Fruit fly (Drosophila melanogaster) whole organism, wandering third instar larva: ENCODE measurements around the gene CG4942.
A peak's percentile ranks its signal among the peaks of the same experiment; 100 is the strongest.

Source experiments
- Abd-B ChIP-seq: fragments of >200 bp; optimal IDR thresholded peaks from 2 replicates; lab custom pipeline; 2017; ENCODE audit warnings: missing biosample characterization, missing genetic modification characterization
- CG9705 ChIP-seq: fragments of 200-800 bp; sonication (Bioruptor generic); optimal IDR thresholded peaks from 2 replicates; lab custom pipeline; 2018; ENCODE audit warnings: missing biosample characterization, mild to moderate bottlenecking, missing genetic modification characterization
- Dfd ChIP-seq: fragments of >200 bp; optimal IDR thresholded peaks from 2 replicates; lab custom pipeline; 2017; ENCODE audit warnings: missing biosample characterization, missing genetic modification characterization
- Dif ChIP-seq: fragments of 200-275, 200-300 bp; sonication (Bioruptor generic); optimal IDR thresholded peaks from 2 replicates; lab custom pipeline; 2018; ENCODE audit warnings: missing biosample characterization, missing genetic modification characterization; ENCODE audit not compliant: partially characterized antibody
- GATAd ChIP-seq: sonication (Bioruptor generic); optimal IDR thresholded peaks from 2 replicates; lab custom pipeline; 2016; ENCODE audit warnings: missing biosample characterization, missing genetic modification characterization
- HLH106 ChIP-seq: fragments of 200-800 bp; optimal IDR thresholded peaks from 3 replicates; lab custom pipeline; 2019; ENCODE audit warnings: missing biosample characterization, mild to moderate bottlenecking, missing genetic modification characterization, moderate library complexity
- Hnf4 ChIP-seq: fragments of 200-800 bp; sonication (Bioruptor generic); optimal IDR thresholded peaks from 2 replicates; lab custom pipeline; 2016; ENCODE audit warnings: missing biosample characterization, mild to moderate bottlenecking, missing genetic modification characterization
- Jra ChIP-seq: sonication (Bioruptor generic); optimal IDR thresholded peaks from 2 replicates; lab custom pipeline; 2016; ENCODE audit warnings: missing biosample characterization, missing genetic modification characterization
- Mio ChIP-seq: sonication (Bioruptor generic); optimal IDR thresholded peaks from 2 replicates; lab custom pipeline; 2016; ENCODE audit warnings: missing biosample characterization, missing genetic modification characterization
- N ChIP-seq: fragments of >200 bp; optimal IDR thresholded peaks from 2 replicates; lab custom pipeline; 2018; ENCODE audit warnings: missing biosample characterization, missing external identifiers, missing genetic modification characterization
- OdsH ChIP-seq: fragments of 200-800 bp; sonication (Bioruptor generic); optimal IDR thresholded peaks from 2 replicates; lab custom pipeline; 2016; ENCODE audit warnings: missing biosample characterization, mild to moderate bottlenecking, missing genetic modification characterization
- Rel ChIP-seq, 2 experiments: fragments of 200-800 bp; sonication (Bioruptor generic) in 1 of 2; optimal IDR thresholded peaks; 2 replicates in 1 of 2; 3 replicates in 1 of 2; lab custom pipeline; 2016 to 2019; ENCODE audit warnings: mild to moderate bottlenecking in 2 of 2, missing biosample characterization in 2 of 2, missing genetic modification characterization in 2 of 2, moderate library complexity in 1 of 2
- brk ChIP-seq: fragments of 200-800 bp; sonication (Bioruptor generic); optimal IDR thresholded peaks from 2 replicates; lab custom pipeline; 2016; ENCODE audit warnings: missing biosample characterization, mild to moderate bottlenecking, missing genetic modification characterization
- dl ChIP-seq, 2 experiments: fragments of 175-275, 200-275 bp in 1 of 2; fragments of 200-275 bp in 1 of 2; sonication (Bioruptor generic); optimal IDR thresholded peaks; lab custom pipeline; 2018; ENCODE audit warnings: mild to moderate bottlenecking in 2 of 2, missing biosample characterization in 2 of 2, missing genetic modification characterization in 2 of 2, moderate library complexity in 2 of 2; ENCODE audit not compliant: partially characterized antibody in 2 of 2, insufficient read depth in 1 of 2
- dmrt93B ChIP-seq: fragments of 200-800 bp; sonication (Bioruptor generic); optimal IDR thresholded peaks from 2 replicates; lab custom pipeline; 2018; ENCODE audit warnings: missing biosample characterization, mild to moderate bottlenecking, missing genetic modification characterization
- dsf ChIP-seq: sonication (Bioruptor generic); optimal IDR thresholded peaks from 2 replicates; lab custom pipeline; 2016; ENCODE audit warnings: missing biosample characterization, missing genetic modification characterization, borderline replicate concordance
- foxo ChIP-seq, 2 experiments: fragments of 200-800 bp; sonication (Bioruptor generic); optimal IDR thresholded peaks; 2 replicates in 1 of 2; 3 replicates in 1 of 2; lab custom pipeline; 2016 to 2017; ENCODE audit warnings: missing biosample characterization in 2 of 2, missing genetic modification characterization in 2 of 2
- h ChIP-seq: fragments of 200-800 bp; sonication (Bioruptor generic); optimal IDR thresholded peaks from 3 replicates; lab custom pipeline; 2016; ENCODE audit warnings: missing biosample characterization, mild to moderate bottlenecking, missing genetic modification characterization
- jim ChIP-seq: fragments of 175-275, 200-325 bp; sonication (Bioruptor generic); optimal IDR thresholded peaks from 2 replicates; lab custom pipeline; 2016; ENCODE audit warnings: missing biosample characterization, mild to moderate bottlenecking, missing genetic modification characterization
- lola ChIP-seq: fragments of >200 bp; optimal IDR thresholded peaks from 2 replicates; lab custom pipeline; 2017; ENCODE audit warnings: missing biosample characterization, missing genetic modification characterization
- pan ChIP-seq: fragments of >200 bp; optimal IDR thresholded peaks from 2 replicates; lab custom pipeline; 2017
- psq ChIP-seq: fragments of 200-800 bp; sonication (Bioruptor generic); optimal IDR thresholded peaks from 3 replicates; lab custom pipeline; 2017; ENCODE audit warnings: missing biosample characterization, mild to moderate bottlenecking, missing genetic modification characterization, moderate library complexity
- rgr ChIP-seq: fragments of 200-800 bp; sonication (Bioruptor generic); optimal IDR thresholded peaks from 3 replicates; lab custom pipeline; 2016; ENCODE audit warnings: missing biosample characterization, mild to moderate bottlenecking, missing genetic modification characterization
- sage ChIP-seq: fragments of 200-800 bp; sonication (Bioruptor generic); optimal IDR thresholded peaks from 2 replicates; lab custom pipeline; 2016; ENCODE audit warnings: missing biosample characterization, mild to moderate bottlenecking, missing genetic modification characterization

Gene CG4942

DNA sequence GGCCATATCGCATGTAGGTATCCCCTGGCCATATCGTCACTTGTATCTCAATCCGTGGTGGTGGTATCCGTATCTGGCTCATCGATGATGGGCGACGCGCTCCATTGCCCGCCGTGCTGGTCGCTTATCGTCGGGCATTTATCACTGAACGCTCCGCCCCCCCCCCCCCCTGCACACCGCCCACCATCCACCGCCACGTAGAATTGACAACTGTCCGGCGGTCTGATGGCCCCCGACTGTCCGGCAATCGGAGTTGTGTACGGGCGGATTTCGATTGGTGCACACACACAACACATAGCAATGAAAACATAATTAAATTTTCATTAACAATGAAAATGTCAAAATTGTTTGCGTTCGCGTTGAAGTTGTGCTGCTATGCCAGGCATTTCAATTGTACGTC, 41.5 kb downstream of the CG4942 start:
- TF ChIP-seq Dfd, result peak; percentile 80
- no peak for TF ChIP-seq GATAd (GFP tag; lab: Kevin White, UChicago)

DNA sequence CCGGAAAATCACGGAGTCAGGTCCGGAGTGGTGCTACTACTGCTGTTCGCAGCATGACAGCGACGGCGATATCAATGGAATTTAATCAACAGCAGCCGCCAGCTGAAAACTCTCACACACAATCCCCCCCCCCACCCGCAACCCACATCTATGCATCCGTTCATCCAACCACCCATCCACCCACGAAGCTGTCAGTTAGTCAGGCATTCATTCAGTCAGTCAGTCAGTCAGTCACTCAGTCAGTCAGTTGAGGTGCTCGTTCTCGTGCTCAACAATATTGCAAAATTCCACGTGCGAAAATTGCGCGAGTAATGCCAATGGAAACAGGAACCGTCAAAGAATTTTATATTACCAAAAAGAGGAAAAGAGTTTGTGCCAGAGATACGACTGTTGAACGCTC, 42.7 kb downstream of the CG4942 start:
- TF ChIP-seq h (GFP tag; lab: Kevin White, UChicago), result no peak
- peak; percentile 1 for TF ChIP-seq Dfd
- TF ChIP-seq, all 38 proteins: peak for 1

- no peak for TF ChIP-seq lola (GFP tag; lab: Kevin White, UChicago)
- TF ChIP-seq h (GFP tag; lab: Kevin White, UChicago), result no peak
- peak in 1 of 2 experiments; percentile 16 for TF ChIP-seq foxo (GFP tag; optimal IDR thresholded peaks at IDR 0.05; lab: Kevin White, UChicago)
- TF ChIP-seq N (GFP tag; lab: Kevin White, UChicago), result no peak
- no peak for TF ChIP-seq sage (GFP tag; lab: Kevin White, UChicago)
- TF ChIP-seq HLH106 (tag; lab: Kevin White, UChicago), result peak; percentile 3
Observed at dm6 chr3L:9119564-9119963, 46.7 kb downstream of the CG4942 start.

DNA sequence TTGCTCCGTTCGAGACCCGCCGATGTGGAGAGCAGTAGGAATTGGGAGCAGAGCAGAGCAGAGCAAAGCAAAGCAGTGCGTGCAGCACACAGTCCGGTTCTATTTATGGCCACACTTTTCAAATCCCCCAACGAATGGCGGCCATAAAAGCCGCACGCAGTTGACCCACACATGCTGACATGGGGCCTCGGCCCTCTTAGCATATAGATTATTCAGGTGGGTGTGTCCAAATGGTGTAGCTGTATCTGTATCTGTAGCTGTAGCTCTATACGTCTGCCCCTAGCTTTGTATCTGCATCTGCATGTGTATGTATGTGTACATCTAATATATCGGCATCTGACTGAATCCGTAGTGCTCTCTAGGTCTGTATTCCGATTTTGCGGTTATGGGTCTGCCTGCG, 48.4 kb downstream of the CG4942 start:
- TF ChIP-seq OdsH (no peak), brk (GFP tag; lab: Kevin White, UChicago) (no peak), dsf (no peak), Mio (GFP tag; lab: Kevin White, UChicago) (no peak), Abd-B (GFP tag; lab: Kevin White, UChicago) (no peak), N (GFP tag; lab: Kevin White, UChicago) (no peak), CG9705 (GFP tag; lab: Kevin White, UChicago) (no peak), Rel (GFP tag; optimal IDR thresholded peaks at IDR 0.05; lab: Kevin White, UChicago) (no peak), Rel (tag; optimal IDR thresholded peaks at IDR 0.05; lab: Kevin White, UChicago) (no peak), dmrt93B (no peak), pan (lab: Kevin White, UChicago) (no peak), jim (no peak), Dif (no peak), Hnf4 (GFP tag; lab: Kevin White, UChicago) (no peak), Jra (GFP tag; lab: Kevin White, UChicago) (no peak), dl (GFP tag; optimal IDR thresholded peaks at IDR 0.05; lab: Kevin White, UChicago; ENCODE audit: insufficient read depth in 1 of 2, partially characterized antibody in 2 of 2) (no peak), psq (no peak), rgr (GFP tag; lab: Kevin White, UChicago) (no peak)
